Fruit fly (Drosophila melanogaster) whole organism, embryonic: ENCODE data around the gene Frmd5.

Source experiments
- Aef1 ChIP-seq: fragments of 200-800 bp; sonication (Bioruptor generic); IDR thresholded peaks from 3 replicates; pipeline ENCODE4 v1.3.6; 2022; ENCODE audit warnings: missing biosample characterization, missing genetic modification characterization
- Awh ChIP-seq: fragments of 200-800 bp; sonication (Bioruptor generic); IDR thresholded peaks from 2 replicates; pipeline ENCODE4, ENCODE4 v1.3.6; 2022; ENCODE audit warnings: missing biosample characterization, missing genetic modification characterization
- Bdp1 ChIP-seq: fragments of 200-800 bp; sonication (Bioruptor generic); optimal IDR thresholded peaks from 3 replicates; lab custom pipeline; 2016; ENCODE audit warnings: missing biosample characterization, missing genetic modification characterization
- CG10274 ChIP-seq: fragments of 200-800 bp; sonication (Bioruptor generic); optimal IDR thresholded peaks from 3 replicates; lab custom pipeline; 2017; ENCODE audit warnings: missing biosample characterization, mild to moderate bottlenecking, missing genetic modification characterization
- CG11093 ChIP-seq: fragments of 200-800 bp; sonication (Bioruptor generic); IDR thresholded peaks from 3 replicates; pipeline ENCODE4 v1.3.6; 2022; ENCODE audit warnings: missing biosample characterization, missing genetic modification characterization
- CG12769 ChIP-seq: fragments of 200-800 bp; sonication (Bioruptor generic); optimal IDR thresholded peaks from 2 replicates; lab custom pipeline; 2019; ENCODE audit warnings: missing biosample characterization, mild to moderate bottlenecking, missing genetic modification characterization, moderate library complexity
- CG15696 ChIP-seq: fragments of 200-800 bp; sonication (Bioruptor generic); optimal IDR thresholded peaks from 2 replicates; lab custom pipeline; 2019; ENCODE audit warnings: missing biosample characterization, mild to moderate bottlenecking, missing genetic modification characterization, moderate library complexity
- CG1603 ChIP-seq: fragments of 200-800 bp; sonication (Bioruptor generic); optimal IDR thresholded peaks from 2 replicates; lab custom pipeline; 2019; ENCODE audit warnings: missing biosample characterization, mild to moderate bottlenecking, missing genetic modification characterization, moderate library complexity
- CG1647 ChIP-seq: fragments of 200-800 bp; sonication (Bioruptor generic); optimal IDR thresholded peaks from 3 replicates; lab custom pipeline; 2016; ENCODE audit warnings: missing biosample characterization, missing genetic modification characterization
- CG18619 ChIP-seq: fragments of 200-800 bp; sonication (Bioruptor generic); optimal IDR thresholded peaks from 3 replicates; lab custom pipeline; 2017; ENCODE audit warnings: missing biosample characterization, mild to moderate bottlenecking, missing genetic modification characterization
- CG2120 ChIP-seq: fragments of 200-800 bp; sonication (Bioruptor generic); optimal IDR thresholded peaks from 3 replicates; lab custom pipeline; 2016; ENCODE audit warnings: missing biosample characterization, missing genetic modification characterization
- CG30431 ChIP-seq: fragments of 200-800 bp; sonication (Bioruptor generic); optimal IDR thresholded peaks from 2 replicates; lab custom pipeline; 2017; ENCODE audit warnings: missing biosample characterization, missing genetic modification characterization
- CG31441 ChIP-seq: fragments of 200-800 bp; sonication (Bioruptor generic); IDR thresholded peaks from 2 replicates; pipeline ENCODE4 v1.3.6; 2022; ENCODE audit warnings: missing biosample characterization, missing genetic modification characterization
- CG32767 ChIP-seq: fragments of 200-800 bp; sonication (Bioruptor generic); IDR thresholded peaks from 2 replicates; pipeline ENCODE4 v1.3.6; 2022; ENCODE audit warnings: missing biosample characterization, missing genetic modification characterization
- CG32772 ChIP-seq: fragments of 200-800 bp; sonication (Bioruptor generic); IDR thresholded peaks from 2 replicates; pipeline ENCODE4 v1.3.6; 2022; ENCODE audit warnings: missing biosample characterization, missing genetic modification characterization
- CG33213 ChIP-seq: fragments of 200-800 bp; sonication (Bioruptor generic); optimal IDR thresholded peaks from 3 replicates; lab custom pipeline; 2016; ENCODE audit warnings: missing biosample characterization, missing genetic modification characterization
- CG34224 ChIP-seq: fragments of 200-800 bp; sonication (Bioruptor generic); IDR thresholded peaks from 3 replicates; pipeline ENCODE4 v1.3.6; 2022; ENCODE audit warnings: missing biosample characterization, missing genetic modification characterization; ENCODE audit not compliant: partially characterized antibody
- CG3726 ChIP-seq: fragments of 200-800 bp; sonication (Bioruptor generic); IDR thresholded peaks from 3 replicates; pipeline ENCODE4, ENCODE4 v1.3.6; 2022; ENCODE audit warnings: missing biosample characterization, missing genetic modification characterization
- CG4360 ChIP-seq: fragments of 200-800 bp; sonication (Bioruptor generic); IDR thresholded peaks from 2 replicates; pipeline ENCODE4 v1.3.6; 2022; ENCODE audit warnings: missing biosample characterization, missing genetic modification characterization
- CG43689 ChIP-seq: fragments of 200-800 bp; sonication (Bioruptor generic); IDR thresholded peaks from 2 replicates; pipeline ENCODE4 v1.3.6; 2022; ENCODE audit warnings: missing biosample characterization, missing genetic modification characterization
- CG5180 ChIP-seq: fragments of 200-800 bp; sonication (Bioruptor generic); optimal IDR thresholded peaks from 3 replicates; lab custom pipeline; 2017; ENCODE audit warnings: missing biosample characterization, missing genetic modification characterization, mild to moderate bottlenecking, moderate library complexity, missing genetic modification reagents
- CG7372 ChIP-seq: fragments of 200-800 bp; sonication (Bioruptor generic); IDR thresholded peaks from 2 replicates; pipeline ENCODE4 v1.3.6; 2022; ENCODE audit warnings: missing biosample characterization, missing genetic modification characterization
- Camta ChIP-seq: fragments of 200-800 bp; sonication (Bioruptor generic); optimal IDR thresholded peaks from 2 replicates; lab custom pipeline; 2016; ENCODE audit warnings: missing biosample characterization, missing genetic modification characterization
- E2f1 ChIP-seq: fragments of 200-800 bp; sonication (Bioruptor generic); IDR thresholded peaks from 2 replicates; pipeline ENCODE4 v1.3.6; 2022; ENCODE audit warnings: missing biosample characterization, missing genetic modification characterization
- Eip74EF ChIP-seq, 2 experiments: fragments of 200-800 bp in 1 of 2; fragments of >200 bp in 1 of 2; sonication (Bioruptor generic) in 1 of 2; optimal IDR thresholded peaks; 2 replicates each; lab custom pipeline; 2017 to 2019; ENCODE audit warnings: missing biosample characterization in 2 of 2, missing genetic modification characterization in 2 of 2, mild to moderate bottlenecking in 1 of 2, moderate library complexity in 1 of 2
- Gug ChIP-seq: fragments of 200-800 bp; sonication (Bioruptor generic); IDR thresholded peaks from 4 replicates; pipeline ENCODE4 v1.3.6; 2022; ENCODE audit warnings: missing biosample characterization, missing genetic modification characterization
- HmgD ChIP-seq: fragments of 200-800 bp; sonication (Bioruptor generic); optimal IDR thresholded peaks from 3 replicates; lab custom pipeline; 2016; ENCODE audit warnings: missing biosample characterization, missing genetic modification characterization
- Lim3 ChIP-seq: fragments of 200-800 bp; sonication (Bioruptor generic); IDR thresholded peaks from 2 replicates; pipeline ENCODE4 v1.3.6; 2022; ENCODE audit warnings: missing biosample characterization, missing genetic modification characterization
- Taf1 ChIP-seq: fragments of 200-800 bp; sonication (Bioruptor generic); IDR thresholded peaks from 2 replicates; pipeline ENCODE4 v1.3.6; 2022; ENCODE audit warnings: missing biosample characterization, missing genetic modification characterization
- bab2 ChIP-seq: fragments of 200-800 bp; sonication (Bioruptor generic); optimal IDR thresholded peaks from 2 replicates; lab custom pipeline; 2016; ENCODE audit warnings: missing biosample characterization, missing genetic modification characterization
- bbx ChIP-seq: fragments of 200-800 bp; sonication (Bioruptor generic); IDR thresholded peaks from 2 replicates; pipeline ENCODE4 v1.3.6; 2022; ENCODE audit warnings: missing biosample characterization, missing genetic modification characterization; ENCODE audit not compliant: partially characterized antibody
- bsh ChIP-seq, 2 experiments: fragments of 200-800 bp; sonication (Bioruptor generic); optimal IDR thresholded peaks; 2 replicates each; lab custom pipeline; 2017 to 2018; ENCODE audit warnings: mild to moderate bottlenecking in 2 of 2, missing biosample characterization in 2 of 2, missing genetic modification characterization in 2 of 2, moderate library complexity in 1 of 2
- fd64A ChIP-seq: fragments of 200-800 bp; sonication (Bioruptor generic); optimal IDR thresholded peaks from 3 replicates; lab custom pipeline; 2018; ENCODE audit warnings: missing biosample characterization, mild to moderate bottlenecking, missing genetic modification characterization
- ftz-f1 ChIP-seq: fragments of 200-800 bp; sonication (Bioruptor generic); optimal IDR thresholded peaks from 2 replicates; lab custom pipeline; 2016; ENCODE audit warnings: missing biosample characterization, missing genetic modification characterization
- gt ChIP-seq: fragments of 200-800 bp; sonication (Bioruptor generic); IDR thresholded peaks from 2 replicates; pipeline ENCODE4 v1.3.6; 2022; ENCODE audit warnings: missing biosample characterization, missing genetic modification characterization
- jing ChIP-seq: fragments of 200-800 bp; sonication (Bioruptor generic); optimal IDR thresholded peaks from 2 replicates; lab custom pipeline; 2018; ENCODE audit warnings: missing biosample characterization, mild to moderate bottlenecking, missing genetic modification characterization
- maf-S ChIP-seq: fragments of 200-800 bp; sonication (Bioruptor generic); optimal IDR thresholded peaks from 2 replicates; lab custom pipeline; 2016; ENCODE audit warnings: missing biosample characterization, missing genetic modification characterization
- pnt ChIP-seq: fragments of 200-800 bp; sonication (Bioruptor generic); optimal IDR thresholded peaks from 3 replicates; lab custom pipeline; 2016; ENCODE audit warnings: missing biosample characterization, missing genetic modification characterization
- pzg ChIP-seq: fragments of 200-800 bp; sonication (Bioruptor generic); optimal IDR thresholded peaks from 3 replicates; lab custom pipeline; 2018; ENCODE audit warnings: missing biosample characterization, mild to moderate bottlenecking, missing genetic modification characterization, moderate library complexity
- row ChIP-seq: fragments of 200-800 bp; sonication (Bioruptor generic); IDR thresholded peaks from 3 replicates; pipeline ENCODE4 v1.3.6; 2022; ENCODE audit warnings: missing biosample characterization, missing genetic modification characterization
- sens-2 ChIP-seq: fragments of 200-800 bp; sonication (Bioruptor generic); IDR thresholded peaks from 2 replicates; pipeline ENCODE4 v1.3.6; 2022; ENCODE audit warnings: missing biosample characterization, missing genetic modification characterization
- shn ChIP-seq: fragments of 200-800 bp; sonication (Bioruptor generic); optimal IDR thresholded peaks from 3 replicates; lab custom pipeline; 2016; ENCODE audit warnings: missing biosample characterization, missing genetic modification characterization
- slou ChIP-seq: fragments of 200-800 bp; sonication (Bioruptor generic); optimal IDR thresholded peaks from 3 replicates; lab custom pipeline; 2016; ENCODE audit warnings: missing biosample characterization, missing genetic modification characterization
- slp2 ChIP-seq: fragments of 200-800 bp; sonication (Bioruptor generic); optimal IDR thresholded peaks from 2 replicates; lab custom pipeline; 2016; ENCODE audit warnings: missing biosample characterization, missing genetic modification characterization
- sna ChIP-seq: fragments of 200-800 bp; sonication (Bioruptor generic); IDR thresholded peaks from 2 replicates; pipeline ENCODE4 v1.3.6; 2022; ENCODE audit warnings: missing biosample characterization, missing genetic modification characterization; ENCODE audit not compliant: partially characterized antibody
- ssp ChIP-seq: fragments of 200-800 bp; sonication (Bioruptor generic); IDR thresholded peaks from 2 replicates; pipeline ENCODE4 v1.3.6; 2022; ENCODE audit warnings: missing biosample characterization, missing genetic modification characterization
- tap ChIP-seq: fragments of 200-800 bp; optimal IDR thresholded peaks from 3 replicates; lab custom pipeline; 2019; ENCODE audit warnings: missing biosample characterization, mild to moderate bottlenecking, missing genetic modification characterization, moderate library complexity
- trh ChIP-seq: fragments of 200-800 bp; sonication (Bioruptor generic); optimal IDR thresholded peaks from 2 replicates; lab custom pipeline; 2016; ENCODE audit warnings: missing biosample characterization, missing genetic modification characterization
- twi ChIP-seq: fragments of 200-800 bp; optimal IDR thresholded peaks from 2 replicates; lab custom pipeline; 2019; ENCODE audit warnings: missing biosample characterization, mild to moderate bottlenecking, missing genetic modification characterization, moderate library complexity
- wek ChIP-seq: fragments of 200-800 bp; sonication (Bioruptor generic); optimal IDR thresholded peaks from 3 replicates; lab custom pipeline; 2018; ENCODE audit warnings: missing biosample characterization, mild to moderate bottlenecking, missing genetic modification characterization, moderate library complexity
- zf30C ChIP-seq: fragments of 200-800 bp; sonication (Bioruptor generic); optimal IDR thresholded peaks from 3 replicates; lab custom pipeline; 2018; ENCODE audit warnings: missing biosample characterization, mild to moderate bottlenecking, missing genetic modification characterization

The Frmd5 gene

dm6 chr2L:10381890-10382450 lies 37.7 kb downstream of the Frmd5 start, which contains the start of gene CG5096 (continued):
- TF ChIP-seq CG15696 (tag; lab: Kevin White, UChicago), result peak; percentile 42
- TF ChIP-seq Eip74EF (GFP tag; optimal IDR thresholded peaks at IDR 0.05; lab: Kevin White, UChicago), result peak in 1 of 2 experiments; percentile 87
- peak in 1 of 2 experiments; percentile 90 for TF ChIP-seq bsh (GFP tag; optimal IDR thresholded peaks at IDR 0.05; lab: Kevin White, UChicago)
- TF ChIP-seq fd64A (GFP tag; lab: Kevin White, UChicago), result no peak
- TF ChIP-seq CG32772, result peak; percentile 79
- TF ChIP-seq CG5180 (GFP tag; lab: Kevin White, UChicago), result peak; percentile 78
- peak; percentile 10 for TF ChIP-seq slou
- peak; percentile 62 for TF ChIP-seq ssp (GFP tag; lab: Robert Waterston, UW)
- TF ChIP-seq bab2 (GFP tag; lab: Kevin White, UChicago), result peak; percentile 78
- peak; percentile 81 for TF ChIP-seq CG7372 (GFP tag; lab: Robert Waterston, UW)
- TF ChIP-seq Camta (GFP tag; lab: Kevin White, UChicago), result peak; percentile 78
- TF ChIP-seq CG31441 (GFP tag; lab: Robert Waterston, UW), result peak; percentile 87
- TF ChIP-seq sna (GFP tag; lab: Robert Waterston, UW), result no peak
- TF ChIP-seq twi (tag; lab: Kevin White, UChicago), result peak; percentile 73
- TF ChIP-seq row, result peak; percentile 96
- TF ChIP-seq trh (GFP tag; lab: Kevin White, UChicago), result peak; percentile 51
- no peak for TF ChIP-seq Bdp1 (GFP tag; lab: Kevin White, UChicago)
- peak; percentile 45 for TF ChIP-seq CG33213
- no peak for TF ChIP-seq bbx
- TF ChIP-seq CG30431 (GFP tag; lab: Kevin White, UChicago), result peak; percentile 52
- no peak for TF ChIP-seq zf30C (GFP tag; lab: Kevin White, UChicago)
- TF ChIP-seq gt (GFP tag; lab: Robert Waterston, UW), result no peak
- peak; percentile 48; the same call in 1 of the 3 replicates for TF ChIP-seq CG3726 (GFP tag; lab: Robert Waterston, UW)
- TF ChIP-seq CG4360, result peak; percentile 62
- peak; percentile 10 for TF ChIP-seq pzg (GFP tag; lab: Kevin White, UChicago)
- no peak for TF ChIP-seq HmgD (GFP tag; lab: Kevin White, UChicago)
- peak; percentile 82 for TF ChIP-seq Taf1 (GFP tag; lab: Robert Waterston, UW)
- no peak for TF ChIP-seq CG34224 (GFP tag; lab: Robert Waterston, UW)
- peak; percentile 88 for TF ChIP-seq Aef1 (GFP tag; lab: Robert Waterston, UW)
- peak; percentile 67 for TF ChIP-seq CG1647 (GFP tag; lab: Kevin White, UChicago)
- TF ChIP-seq sens-2 (GFP tag; lab: Robert Waterston, UW), result no peak
- TF ChIP-seq CG18619 (GFP tag; lab: Kevin White, UChicago), result peak; percentile 83
- TF ChIP-seq E2f1 (GFP tag; lab: Robert Waterston, UW), result peak; percentile 88
- peak; percentile 84 for TF ChIP-seq CG1603
- TF ChIP-seq CG12769 (tag; lab: Kevin White, UChicago), result peak; percentile 95
- TF ChIP-seq CG11093 (GFP tag; lab: Robert Waterston, UW), result peak; percentile 65; the same call in 1 of the 3 replicates
- peak; percentile 55; the same call in 1 of the 2 replicates for TF ChIP-seq Lim3
- peak; percentile 94 for TF ChIP-seq tap (tag; lab: Kevin White, UChicago)
- TF ChIP-seq CG10274 (GFP tag; lab: Kevin White, UChicago), result peak; percentile 46
- TF ChIP-seq pnt (GFP tag; lab: Kevin White, UChicago), result peak; percentile 71
- no peak for TF ChIP-seq CG43689 (GFP tag; lab: Robert Waterston, UW)
- peak; percentile 48 for TF ChIP-seq wek (GFP tag; lab: Kevin White, UChicago)
- TF ChIP-seq CG32767 (GFP tag; lab: Robert Waterston, UW), result peak; percentile 82
- TF ChIP-seq CG2120 (GFP tag; lab: Kevin White, UChicago), result peak; percentile 96
- TF ChIP-seq jing (GFP tag; lab: Kevin White, UChicago), result peak; percentile 55
- TF ChIP-seq slp2 (GFP tag; lab: Kevin White, UChicago), result peak; percentile 47
- peak; percentile 67 for TF ChIP-seq maf-S
- TF ChIP-seq Awh (GFP tag; lab: Robert Waterston, UW), result peak; percentile 89
- TF ChIP-seq ftz-f1, result peak; percentile 29
- no peak for TF ChIP-seq Gug (GFP tag; lab: Robert Waterston, UW)
- TF ChIP-seq shn (GFP tag; lab: Kevin White, UChicago), result peak; percentile 18
